Worm (Caenorhabditis elegans): ENCODE results near the gene E02H4.2.

- TF ChIP-seq ama-1 (optimal IDR thresholded peaks at IDR 0.05) (no peak), ceh-82 (tag; optimal IDR thresholded peaks at IDR 0.05) (no peak), nhr-237 (tag; optimal IDR thresholded peaks at IDR 0.05) (no peak), lsy-2 (tag; optimal IDR thresholded peaks at IDR 0.05) (no peak), nhr-11 (tag; optimal IDR thresholded peaks at IDR 0.05) (no peak), crh-2 (tag; optimal IDR thresholded peaks at IDR 0.05) (no peak), elt-3 (tag; optimal IDR thresholded peaks at IDR 0.05) (no peak), blmp-1 (tag; optimal IDR thresholded peaks at IDR 0.05; ENCODE audit: insufficient read depth) (no peak), nhr-77 (tag; optimal IDR thresholded peaks at IDR 0.05) (no peak), unc-39 (tag; optimal IDR thresholded peaks at IDR 0.05) (no peak), Y55F3AM.14 (GFP tag; optimal IDR thresholded peaks at IDR 0.05) (no peak), skn-1 (tag; optimal IDR thresholded peaks at IDR 0.05) (no peak), snpc-4 (tag; optimal IDR thresholded peaks at IDR 0.05) (no peak)
Observed at ce11 chrX:14326578-14326977, 45.2 kb upstream of the E02H4.2 start.
